Fruit fly (Drosophila melanogaster): ENCODE results near the gene mRpL38.

Gene mRpL38

DNA sequence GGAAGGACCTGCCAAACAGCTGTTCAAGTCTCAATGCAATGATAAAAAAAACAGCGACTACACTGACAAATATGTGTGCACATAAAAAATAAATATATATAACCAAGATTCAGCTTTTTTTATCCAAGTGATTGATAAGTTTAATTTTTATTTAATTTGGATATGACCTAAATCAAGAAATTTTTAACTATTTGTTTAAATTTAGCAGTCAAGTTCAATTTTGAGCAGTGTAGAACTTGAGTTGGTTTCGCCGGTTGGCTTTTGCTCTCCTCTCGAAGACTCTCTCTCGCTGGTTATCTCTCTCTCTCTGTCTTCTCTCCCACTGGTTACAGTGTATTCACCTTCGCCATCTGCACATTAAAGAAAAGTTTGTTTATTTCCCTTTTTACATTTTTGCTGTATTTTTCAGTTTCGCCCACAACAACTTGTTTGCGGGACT lies 8.0 kb upstream of the mRpL38 start (continued):
- TF ChIP-seq CG17359 (tag; optimal IDR thresholded peaks at IDR 0.05) (peak; percentile 90), maf-S (GFP tag; optimal IDR thresholded peaks at IDR 0.05) (peak; percentile 67), CG16815 (GFP tag; optimal IDR thresholded peaks at IDR 0.05) (peak; percentile 72), hth (optimal IDR thresholded peaks at IDR 0.05) (no peak), Dref (GFP tag; IDR thresholded peaks at IDR 0.05) (no peak), en (GFP tag; optimal IDR thresholded peaks at IDR 0.05) (peak; percentile 45), CG34224 (GFP tag; IDR thresholded peaks at IDR 0.05; ENCODE audit: partially characterized antibody) (no peak), CG30020 (tag; optimal IDR thresholded peaks at IDR 0.05) (peak; percentile 51), CG2875 (GFP tag; optimal IDR thresholded peaks at IDR 0.05) (peak; percentile 75), cas (GFP tag; IDR thresholded peaks at IDR 0.05) (peak; percentile 52; the same call in 1 of the 2 replicates), tll (GFP tag; optimal IDR thresholded peaks at IDR 0.05) (no peak), CG17912 (GFP tag; optimal IDR thresholded peaks at IDR 0.05) (no peak), ssp (GFP tag; IDR thresholded peaks at IDR 0.05) (peak; percentile 61), CG9817 (tag; optimal IDR thresholded peaks at IDR 0.05) (peak; percentile 80), CG6272 (GFP tag; IDR thresholded peaks at IDR 0.05) (peak; percentile 64), zfh2 (GFP tag; optimal IDR thresholded peaks at IDR 0.05) (peak; percentile 39), CG6654 (GFP tag; optimal IDR thresholded peaks at IDR 0.05) (peak; percentile 45), Elba2 (GFP tag; optimal IDR thresholded peaks at IDR 0.05) (peak; percentile 25), CG9876 (GFP tag; optimal IDR thresholded peaks at IDR 0.05) (peak; percentile 36), CG3847 (GFP tag; IDR thresholded peaks at IDR 0.05) (peak; percentile 85), Sry-δ (GFP tag; optimal IDR thresholded peaks at IDR 0.05) (peak; percentile 26), croc (GFP tag; conservative IDR thresholded peaks at IDR 0.05) (peak; percentile 66), CG8478 (optimal IDR thresholded peaks at IDR 0.05) (no peak), CG17328 (GFP tag; IDR thresholded peaks at IDR 0.05) (peak; percentile 91), Dfd (GFP tag; optimal IDR thresholded peaks at IDR 0.05) (no peak), Max (GFP tag; optimal IDR thresholded peaks at IDR 0.05) (peak; percentile 71), eve (GFP tag; optimal IDR thresholded peaks at IDR 0.05) (no peak), CG3163 (GFP tag; optimal IDR thresholded peaks at IDR 0.05) (no peak), lov (optimal IDR thresholded peaks at IDR 0.05) (no peak), lov (GFP tag; IDR thresholded peaks at IDR 0.05) (0 out of 3 replicates have a peak, but pooled peaks have one; percentile 59), CG5245 (GFP tag; optimal IDR thresholded peaks at IDR 0.05) (peak; percentile 79), CG10321 (GFP tag; IDR thresholded peaks at IDR 0.05) (peak; percentile 58), CG18011 (GFP tag; optimal IDR thresholded peaks at IDR 0.05) (peak; percentile 63), Neu2 (GFP tag; optimal IDR thresholded peaks at IDR 0.05; ENCODE audit: borderline replicate concordance) (no peak), ap (GFP tag; IDR thresholded peaks at IDR 0.05) (peak; percentile 66), CG15601 (tag; optimal IDR thresholded peaks at IDR 0.05) (peak; percentile 83), CG14860 (GFP tag; IDR thresholded peaks at IDR 0.05; ENCODE audit: partially characterized antibody) (no peak), kay (GFP tag; optimal IDR thresholded peaks at IDR 0.05) (peak; percentile 79), slbo (GFP tag; IDR thresholded peaks at IDR 0.05) (peak; percentile 89), GATAe (GFP tag; conservative IDR thresholded peaks at IDR 0.05) (no peak), CG18619 (GFP tag; optimal IDR thresholded peaks at IDR 0.05) (peak; percentile 83), sim (GFP tag; IDR thresholded peaks at IDR 0.05) (peak; percentile 81), pb (GFP tag; optimal IDR thresholded peaks at IDR 0.05) (no peak), slou (GFP tag; optimal IDR thresholded peaks at IDR 0.05) (peak; percentile 82), CG7372 (GFP tag; IDR thresholded peaks at IDR 0.05) (peak; percentile 73), insv (GFP tag; optimal IDR thresholded peaks at IDR 0.05) (peak in 1 of 2 experiments; percentile 21), oc (tag; optimal IDR thresholded peaks at IDR 0.05) (peak; percentile 76), CG11456 (GFP tag; IDR thresholded peaks at IDR 0.05) (peak; percentile 81), gce (GFP tag; IDR thresholded peaks at IDR 0.05) (peak; percentile 69; the same call in 1 of the 3 replicates), sens (GFP tag) (peak; percentile 93), Ptx1 (GFP tag; IDR thresholded peaks at IDR 0.05) (peak; percentile 91), hbn (GFP tag; IDR thresholded peaks at IDR 0.05; ENCODE audit: partially characterized antibody) (no peak)

All from whole organism, embryonic.